Fruit fly (Drosophila melanogaster): ENCODE results near the gene CG6959.

DNA sequence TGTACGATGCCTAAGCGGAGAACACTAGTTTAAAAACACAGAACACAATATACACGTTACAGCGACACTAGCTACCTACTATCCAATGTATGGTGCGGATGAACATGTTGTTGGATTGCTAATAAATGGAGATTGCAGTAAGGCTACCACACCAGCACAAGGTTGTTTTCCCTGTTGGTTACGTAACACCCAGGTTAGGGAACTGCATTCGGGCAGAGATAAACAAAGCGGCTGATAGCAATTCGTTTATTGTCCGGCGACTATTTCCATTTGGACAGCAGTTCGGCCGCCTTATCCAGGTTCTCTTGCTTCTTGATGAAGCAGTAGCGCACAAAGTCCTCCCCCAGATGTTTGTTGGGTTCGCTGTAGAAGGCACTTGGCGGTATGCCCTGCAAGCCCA lies 49.1 kb downstream of the CG6959 start:
- TF ChIP-seq CTCF (optimal IDR thresholded peaks at IDR 0.05), result no peak
- no peak for TF ChIP-seq CG8478 (optimal IDR thresholded peaks at IDR 0.05)

Data from S2 (cell line).